Fruit fly (Drosophila melanogaster) Kc167 (cell line): ENCODE results near the gene aop.

ENCODE experiments used
- Myc ChIP-seq: fragments of >200 bp; optimal IDR thresholded peaks from 2 replicates; lab custom pipeline; 2017; ENCODE audit warnings: missing external identifiers
- Sin3A ChIP-seq: fragments of >200 bp; optimal IDR thresholded peaks from 2 replicates; lab custom pipeline; 2018; ENCODE audit warnings: missing external identifiers
- h ChIP-seq: fragments of >200 bp; optimal IDR thresholded peaks from 3 replicates; lab custom pipeline; 2018; ENCODE audit warnings: missing external identifiers
- insv ChIP-seq: fragments of >200 bp; optimal IDR thresholded peaks from 3 replicates; lab custom pipeline; 2018; ENCODE audit warnings: missing external identifiers
- psq ChIP-seq: fragments of >200 bp; optimal IDR thresholded peaks from 2 replicates; lab custom pipeline; 2017; ENCODE audit warnings: missing external identifiers
- ttk ChIP-seq: sonication (Bioruptor generic); optimal IDR thresholded peaks from 2 replicates; lab custom pipeline; 2017; ENCODE audit warnings: missing external identifiers

- no peak for TF ChIP-seq Myc (lab: Kevin White, UChicago)
- no peak for TF ChIP-seq h (lab: Kevin White, UChicago)
- TF ChIP-seq Sin3A, result no peak
- no peak for TF ChIP-seq ttk (lab: Kevin White, UChicago)
- TF ChIP-seq psq, result no peak
- no peak for TF ChIP-seq insv
Measured at dm6 chr2L:2163568-2163953, 15.0 kb downstream of the aop start.
